Worm (Caenorhabditis elegans) whole organism, late embryonic: Measurements from ENCODE around the gene npr-32.

Experiments
- C08G9.2 ChIP-seq: sonication (generic microtip); optimal IDR thresholded peaks from 2 replicates; lab custom pipeline; 2016; ENCODE audit warnings: mild to moderate bottlenecking, missing genetic modification characterization, moderate library complexity, missing compliant biosample characterization
- F13H6.1 ChIP-seq: sonication (generic microtip); optimal IDR thresholded peaks from 2 replicates; lab custom pipeline; 2016; ENCODE audit warnings: missing genetic modification characterization, missing compliant biosample characterization
- T23F11.4 ChIP-seq: fragments of 200-800 bp; sonication (Bioruptor generic); optimal IDR thresholded peaks from 2 replicates; lab custom pipeline; 2018; ENCODE audit warnings: mild to moderate bottlenecking, missing genetic modification characterization, missing compliant biosample characterization
- Y22D7AL.16 ChIP-seq: sonication (generic microtip); optimal IDR thresholded peaks from 2 replicates; lab custom pipeline; 2016; ENCODE audit warnings: missing genetic modification characterization, missing compliant biosample characterization
- ahr-1 ChIP-seq: sonication (generic microtip); optimal IDR thresholded peaks from 2 replicates; lab custom pipeline; 2016; ENCODE audit warnings: missing genetic modification characterization, missing compliant biosample characterization
- ama-1 ChIP-seq: fragments of 150-350 bp; optimal IDR thresholded peaks from 2 replicates; lab custom pipeline; 2014
- ceh-14 ChIP-seq: sonication (generic microtip); optimal IDR thresholded peaks from 2 replicates; lab custom pipeline; 2016; ENCODE audit warnings: missing genotype, missing genetic modification characterization, missing compliant biosample characterization
- ceh-2 ChIP-seq: sonication (generic microtip); optimal IDR thresholded peaks from 2 replicates; lab custom pipeline; 2016; ENCODE audit warnings: missing genotype, missing genetic modification characterization, missing compliant biosample characterization
- ceh-22 ChIP-seq: sonication (generic microtip); optimal IDR thresholded peaks from 2 replicates; lab custom pipeline; 2017; ENCODE audit warnings: missing biosample characterization, missing genetic modification characterization
- ceh-24 ChIP-seq: sonication (generic microtip); optimal IDR thresholded peaks from 2 replicates; lab custom pipeline; 2016; ENCODE audit warnings: mild to moderate bottlenecking, missing genetic modification characterization, missing compliant biosample characterization
- ceh-31 ChIP-seq: sonication (generic microtip); optimal IDR thresholded peaks from 2 replicates; lab custom pipeline; 2016; ENCODE audit warnings: missing genetic modification characterization, missing compliant biosample characterization
- ceh-34 ChIP-seq: sonication (generic microtip); optimal IDR thresholded peaks from 2 replicates; lab custom pipeline; 2016; ENCODE audit warnings: mild to moderate bottlenecking, missing genetic modification characterization, missing compliant biosample characterization
- ceh-6 ChIP-seq: fragments of 200-800 bp; sonication (Bioruptor generic); optimal IDR thresholded peaks from 2 replicates; lab custom pipeline; 2018; ENCODE audit warnings: mild to moderate bottlenecking, missing genetic modification characterization, missing compliant biosample characterization
- che-1 ChIP-seq: sonication (generic microtip); optimal IDR thresholded peaks from 2 replicates; lab custom pipeline; 2016; ENCODE audit warnings: mild to moderate bottlenecking, missing genetic modification characterization, missing compliant biosample characterization
- dmd-4 ChIP-seq: sonication (generic microtip); optimal IDR thresholded peaks from 2 replicates; lab custom pipeline; 2016; ENCODE audit warnings: borderline replicate concordance, missing genetic modification characterization, missing compliant biosample characterization
- dve-1 ChIP-seq: sonication (generic microtip); optimal IDR thresholded peaks from 2 replicates; lab custom pipeline; 2017; ENCODE audit warnings: antibody characterized with exemption, mild to moderate bottlenecking, missing genetic modification characterization, missing compliant biosample characterization
- elt-2 ChIP-seq: sonication (generic microtip); optimal IDR thresholded peaks from 2 replicates; lab custom pipeline; 2016; ENCODE audit warnings: missing genetic modification reagents, missing genetic modification characterization, missing compliant biosample characterization
- ets-4 ChIP-seq: sonication (generic microtip); optimal IDR thresholded peaks from 2 replicates; lab custom pipeline; 2016; ENCODE audit warnings: missing genetic modification characterization, missing compliant biosample characterization
- eyg-1 ChIP-seq: sonication (generic microtip); optimal IDR thresholded peaks from 2 replicates; lab custom pipeline; 2016; ENCODE audit warnings: missing genotype, missing genetic modification characterization, missing compliant biosample characterization
- fax-1 ChIP-seq: sonication (generic microtip); optimal IDR thresholded peaks from 2 replicates; lab custom pipeline; 2016; ENCODE audit warnings: missing genotype, missing genetic modification characterization, missing compliant biosample characterization
- fkh-6 ChIP-seq: sonication (generic microtip); optimal IDR thresholded peaks from 2 replicates; lab custom pipeline; 2016; ENCODE audit warnings: missing genetic modification characterization, missing compliant biosample characterization
- gmeb-2 ChIP-seq: sonication (generic microtip); optimal IDR thresholded peaks from 2 replicates; lab custom pipeline; 2016; ENCODE audit warnings: missing genetic modification characterization, inconsistent platforms, missing compliant biosample characterization
- hlh-15 ChIP-seq: sonication (generic microtip); optimal IDR thresholded peaks from 2 replicates; lab custom pipeline; 2016; ENCODE audit warnings: missing genetic modification characterization, missing compliant biosample characterization
- lim-6 ChIP-seq: sonication (generic microtip); optimal IDR thresholded peaks from 2 replicates; lab custom pipeline; 2016; ENCODE audit warnings: missing genetic modification characterization, missing compliant biosample characterization
- madf-2 ChIP-seq: sonication (generic microtip); optimal IDR thresholded peaks from 2 replicates; lab custom pipeline; 2017; ENCODE audit warnings: missing genetic modification characterization, missing compliant biosample characterization
- nfya-1 ChIP-seq: sonication (generic microtip); optimal IDR thresholded peaks from 2 replicates; lab custom pipeline; 2017; ENCODE audit warnings: missing genetic modification characterization, mild to moderate bottlenecking, missing compliant biosample characterization, antibody characterized with exemption, moderate library complexity
- nhr-11 ChIP-seq: fragments of 150-350 bp; optimal IDR thresholded peaks from 2 replicates; lab custom pipeline; 2014; ENCODE audit warnings: missing biosample characterization, missing genetic modification characterization
- npax-4 ChIP-seq: sonication (generic microtip); optimal IDR thresholded peaks from 2 replicates; lab custom pipeline; 2016; ENCODE audit warnings: missing genetic modification characterization, missing compliant biosample characterization
- pag-3 ChIP-seq: sonication (generic microtip); optimal IDR thresholded peaks from 2 replicates; lab custom pipeline; 2016; ENCODE audit warnings: missing compliant biosample characterization, missing genetic modification characterization, borderline replicate concordance
- pat-9 ChIP-seq: fragments of 200-800 bp; sonication (Bioruptor generic); optimal IDR thresholded peaks from 2 replicates; lab custom pipeline; 2018; ENCODE audit warnings: mild to moderate bottlenecking, missing genetic modification characterization, moderate library complexity, missing compliant biosample characterization
- pax-1 ChIP-seq: fragments of 150-350 bp; optimal IDR thresholded peaks from 2 replicates; lab custom pipeline; 2014; ENCODE audit warnings: missing biosample characterization, missing genetic modification characterization
- pha-4 ChIP-seq: fragments of 150-350 bp; optimal IDR thresholded peaks from 2 replicates; lab custom pipeline; 2018; ENCODE audit warnings: missing biosample characterization, missing genetic modification reagents, missing genetic modification characterization
- sdc-2 ChIP-seq: sonication (generic microtip); optimal IDR thresholded peaks from 2 replicates; lab custom pipeline; 2016; ENCODE audit warnings: missing genotype, missing genetic modification characterization, missing compliant biosample characterization
- sox-2 ChIP-seq: fragments of 200-800 bp; sonication (Bioruptor generic); IDR thresholded peaks from 2 replicates; pipeline ENCODE4 v1.3.6; 2022; ENCODE audit warnings: missing genetic modification reagents, missing genetic modification characterization, missing compliant biosample characterization
- sox-4 ChIP-seq: sonication (generic microtip); optimal IDR thresholded peaks from 2 replicates; lab custom pipeline; 2017; ENCODE audit warnings: mild to moderate bottlenecking, missing genetic modification characterization, inconsistent platforms, missing compliant biosample characterization
- syd-9 ChIP-seq: sonication (generic microtip); optimal IDR thresholded peaks from 2 replicates; lab custom pipeline; 2016; ENCODE audit warnings: mild to moderate bottlenecking, missing genetic modification characterization, moderate library complexity, missing compliant biosample characterization
- tbx-2 ChIP-seq: sonication (generic microtip); optimal IDR thresholded peaks from 2 replicates; lab custom pipeline; 2016; ENCODE audit warnings: missing genetic modification characterization, missing compliant biosample characterization
- ttx-3 ChIP-seq: sonication (generic microtip); optimal IDR thresholded peaks from 2 replicates; lab custom pipeline; 2016; ENCODE audit warnings: missing genetic modification reagents, missing genetic modification characterization, missing compliant biosample characterization
- unc-3 ChIP-seq, 2 experiments: fragments of 200-800 bp in 1 of 2; sonication (Bioruptor generic) in 1 of 2; sonication (generic microtip) in 1 of 2; conservative IDR thresholded peaks in 1 of 2; optimal IDR thresholded peaks in 1 of 2; 2 replicates each; pipeline versions ENCODE4 v1.3.6 to Lab custom; 2016 to 2022; ENCODE audit warnings: missing compliant biosample characterization in 2 of 2, missing genetic modification characterization in 2 of 2, missing genetic modification reagents in 1 of 2
- unc-42 ChIP-seq: sonication (generic microtip); optimal IDR thresholded peaks from 2 replicates; lab custom pipeline; 2016; ENCODE audit warnings: missing genotype, missing genetic modification characterization, missing compliant biosample characterization
- zip-5 ChIP-seq: sonication (generic microtip); optimal IDR thresholded peaks from 2 replicates; lab custom pipeline; 2016; ENCODE audit warnings: missing genetic modification characterization, missing compliant biosample characterization

npr-32 gene

ce11 chrIV:17264714-17265113, 33.9 kb upstream of the npr-32 start, which contains the start of gene F26D10.13:
Gene F26D10.13, minus strand, starts transcription at chrIV:17264814.
- TF ChIP-seq nhr-11 (no peak), ahr-1 (tag; lab: Kevin White, UChicago) (no peak), tbx-2 (tag; lab: Kevin White, UChicago) (no peak), F13H6.1 (tag; lab: Kevin White, UChicago) (no peak), ceh-22 (tag; lab: Kevin White, UChicago) (no peak), eyg-1 (tag; lab: Kevin White, UChicago) (no peak), sox-2 (GFP tag; lab: Robert Waterston, UW) (no peak), nfya-1 (tag; lab: Kevin White, UChicago) (no peak), pax-1 (tag; lab: Kevin White, UChicago) (no peak), ceh-6 (GFP tag; lab: Kevin White, UChicago) (no peak), ceh-2 (tag; lab: Kevin White, UChicago) (no peak), madf-2 (no peak), pat-9 (tag; lab: Kevin White, UChicago) (no peak), syd-9 (no peak), ttx-3 (tag; lab: Kevin White, UChicago) (no peak), npax-4 (tag; lab: Kevin White, UChicago) (no peak), fkh-6 (tag; lab: Kevin White, UChicago) (no peak)

DNA sequence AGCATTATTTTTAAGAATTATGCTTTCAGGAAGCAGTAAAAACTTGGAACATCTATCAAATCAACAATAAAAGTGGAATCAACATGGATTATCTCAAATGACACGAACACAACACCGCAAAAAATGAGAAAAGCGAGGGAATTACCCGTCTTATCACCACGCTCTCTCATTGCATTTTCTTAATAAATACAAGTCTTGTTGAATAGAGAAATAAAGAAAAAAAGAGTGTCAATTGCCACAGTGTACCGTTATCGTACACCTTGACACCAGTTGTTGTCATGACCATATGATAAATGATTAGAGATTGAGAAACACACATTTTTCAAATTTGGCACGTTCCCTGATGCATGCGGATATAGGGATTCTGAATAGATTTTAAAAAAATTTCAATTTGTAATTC, 32.9 kb upstream of the npr-32 start:
- TF ChIP-seq Y22D7AL.16 (tag; lab: Kevin White, UChicago) (no peak), elt-2 (tag; lab: Kevin White, UChicago) (peak; percentile 83)

ce11 chrIV:17262385-17262784, 31.5 kb upstream of the npr-32 start, which contains the start of gene ZK550.6:
Gene ZK550.6, minus strand, starts transcription at chrIV:17262485.
- TF ChIP-seq ceh-14 (tag; lab: Kevin White, UChicago) (no peak), F13H6.1 (tag; lab: Kevin White, UChicago) (no peak), gmeb-2 (tag; lab: Kevin White, UChicago) (no peak), pat-9 (tag; lab: Kevin White, UChicago) (no peak), unc-42 (tag; lab: Kevin White, UChicago) (no peak), dmd-4 (tag; lab: Kevin White, UChicago) (no peak), syd-9 (no peak), lim-6 (tag; lab: Kevin White, UChicago) (no peak), ahr-1 (tag; lab: Kevin White, UChicago) (no peak), che-1 (tag; lab: Kevin White, UChicago) (no peak), sdc-2 (tag; lab: Kevin White, UChicago) (no peak), Y22D7AL.16 (tag; lab: Kevin White, UChicago) (no peak), unc-3 (GFP tag; conservative IDR thresholded peaks at IDR 0.05; lab: Robert Waterston, UW) (no peak), unc-3 (tag; optimal IDR thresholded peaks at IDR 0.05; lab: Kevin White, UChicago) (no peak), sox-2 (GFP tag; lab: Robert Waterston, UW) (no peak), ceh-24 (tag; lab: Kevin White, UChicago) (no peak), pag-3 (tag; lab: Kevin White, UChicago) (no peak), sox-4 (tag; lab: Kevin White, UChicago) (no peak)

DNA sequence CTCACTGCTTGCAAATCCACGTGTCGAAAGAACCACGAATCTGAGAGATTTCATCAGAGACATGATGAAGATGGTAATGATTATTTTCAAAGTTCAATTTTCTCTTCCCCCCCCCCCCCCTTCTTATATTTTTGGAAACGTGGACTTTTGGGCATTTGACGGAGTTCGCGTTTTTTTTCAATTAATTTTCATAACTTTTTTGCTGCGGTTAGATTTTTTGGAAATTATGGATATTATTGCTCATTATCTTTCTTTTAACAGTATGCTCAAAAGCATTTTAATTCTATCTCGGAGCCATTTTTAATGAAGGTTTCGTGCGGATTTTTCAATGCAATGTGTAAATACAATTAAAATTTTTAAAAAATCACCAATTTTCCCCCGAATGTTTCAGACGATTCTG, 28.5 kb upstream of the npr-32 start, which contains the start of gene phyh-1:
Gene phyh-1, minus strand, starts transcription at position 101 of the 400 bp plus-strand sequence.
- TF ChIP-seq hlh-15 (no peak), unc-3 (GFP tag; conservative IDR thresholded peaks at IDR 0.05; lab: Robert Waterston, UW) (no peak), unc-3 (tag; optimal IDR thresholded peaks at IDR 0.05; lab: Kevin White, UChicago) (no peak), pha-4 (tag; lab: Kevin White, UChicago) (no peak), eyg-1 (tag; lab: Kevin White, UChicago) (no peak), dve-1 (tag; lab: Kevin White, UChicago) (no peak), C08G9.2 (no peak), pag-3 (tag; lab: Kevin White, UChicago) (no peak), ceh-31 (tag; lab: Kevin White, UChicago) (no peak), ets-4 (no peak), pax-1 (tag; lab: Kevin White, UChicago) (no peak), elt-2 (tag; lab: Kevin White, UChicago) (no peak), T23F11.4 (no peak), ceh-22 (tag; lab: Kevin White, UChicago) (no peak), zip-5 (no peak), tbx-2 (tag; lab: Kevin White, UChicago) (no peak), ceh-34 (tag; lab: Kevin White, UChicago) (no peak), fax-1 (no peak), ama-1 (lab: Kevin White, UChicago) (no peak), madf-2 (no peak)
- TF ChIP-seq, all 69 proteins: peak for 0
